Worm (Caenorhabditis elegans): ENCODE data around the gene sym-2.

DNA sequence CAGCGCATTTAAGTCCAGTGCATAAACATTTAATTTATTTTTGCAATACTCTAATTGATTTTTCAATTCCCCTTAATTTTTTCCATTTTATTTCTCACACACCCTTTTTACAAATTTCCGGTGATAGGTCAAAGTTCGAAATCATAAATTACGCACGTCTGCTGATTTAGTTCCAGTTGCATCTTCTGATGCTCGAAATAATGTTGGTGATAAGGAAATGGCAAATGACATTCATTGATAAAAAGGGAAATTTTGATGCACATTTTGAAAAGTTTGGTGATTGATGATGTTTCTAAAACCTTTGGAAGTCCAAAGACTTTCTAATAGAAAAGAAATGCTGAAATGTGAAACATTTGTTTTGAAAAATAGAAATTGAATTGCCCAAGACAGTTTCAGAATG, 31.2 kb downstream of the sym-2 start:
- TF ChIP-seq zag-1 (tag; optimal IDR thresholded peaks at IDR 0.05) (no peak), unc-39 (tag; optimal IDR thresholded peaks at IDR 0.05) (no peak), unc-62 (GFP tag; optimal IDR thresholded peaks at IDR 0.05) (no peak), ama-1 (optimal IDR thresholded peaks at IDR 0.05) (no peak), pha-4 (tag; optimal IDR thresholded peaks at IDR 0.05) (no peak), ztf-11 (tag; optimal IDR thresholded peaks at IDR 0.05) (no peak), nhr-25 (tag; optimal IDR thresholded peaks at IDR 0.05) (no peak), egl-27 (tag; optimal IDR thresholded peaks at IDR 0.05) (no peak), snpc-4 (tag; optimal IDR thresholded peaks at IDR 0.05) (no peak), lin-15B (tag; optimal IDR thresholded peaks at IDR 0.05) (no peak), nhr-11 (tag; optimal IDR thresholded peaks at IDR 0.05) (no peak), nhr-23 (tag; optimal IDR thresholded peaks at IDR 0.05) (no peak), nhr-76 (tag; optimal IDR thresholded peaks at IDR 0.05) (no peak), elt-1 (tag; optimal IDR thresholded peaks at IDR 0.05) (no peak)
